Fruit fly (Drosophila melanogaster) whole organism, adult: ENCODE results near the gene mtDNA-helicase.

ENCODE experiments used
- CG11617 ChIP-seq: fragments of 200-800 bp; sonication (Bioruptor generic); optimal IDR thresholded peaks from 2 replicates; lab custom pipeline; 2017; ENCODE audit warnings: mild to moderate bottlenecking, missing biosample characterization, missing genetic modification reagents, missing genetic modification characterization
- CG12768 ChIP-seq: fragments of 200-800 bp; sonication (Bioruptor generic); optimal IDR thresholded peaks from 2 replicates; lab custom pipeline; 2017; ENCODE audit warnings: missing biosample characterization, missing genetic modification characterization, mild to moderate bottlenecking, moderate library complexity, missing genetic modification reagents
- CG14711 ChIP-seq: fragments of 200-800 bp; sonication (Bioruptor generic); optimal IDR thresholded peaks from 2 replicates; lab custom pipeline; 2018; ENCODE audit warnings: missing biosample characterization, mild to moderate bottlenecking, missing genetic modification characterization, moderate library complexity
- CG1620 ChIP-seq: fragments of 200-800 bp; sonication (Bioruptor generic); optimal IDR thresholded peaks from 2 replicates; lab custom pipeline; 2016; ENCODE audit warnings: missing biosample characterization, missing genetic modification characterization
- CG33017 ChIP-seq: fragments of 200-800 bp; sonication (Bioruptor generic); optimal IDR thresholded peaks from 2 replicates; lab custom pipeline; 2018; ENCODE audit warnings: missing biosample characterization, mild to moderate bottlenecking, missing genetic modification characterization, moderate library complexity
- CG5204 ChIP-seq: fragments of 200-800 bp; sonication (Bioruptor generic); optimal IDR thresholded peaks from 2 replicates; lab custom pipeline; 2016; ENCODE audit warnings: missing biosample characterization, missing genetic modification characterization
- CG7045 ChIP-seq: fragments of 200-800 bp; sonication (Bioruptor generic); optimal IDR thresholded peaks from 2 replicates; lab custom pipeline; 2017; ENCODE audit warnings: missing biosample characterization, mild to moderate bottlenecking, missing genetic modification characterization
- CG7101 ChIP-seq: fragments of 200-800 bp; sonication (Bioruptor generic); optimal IDR thresholded peaks from 2 replicates; lab custom pipeline; 2018; ENCODE audit warnings: missing biosample characterization, mild to moderate bottlenecking, missing genetic modification characterization, moderate library complexity
- Clk ChIP-seq: fragments of 200-800 bp; sonication (Bioruptor generic); optimal IDR thresholded peaks from 2 replicates; lab custom pipeline; 2017; ENCODE audit warnings: missing biosample characterization, missing genetic modification characterization
- Crg-1 ChIP-seq: fragments of 200-800 bp; sonication (Bioruptor generic); optimal IDR thresholded peaks from 2 replicates; lab custom pipeline; 2016; ENCODE audit warnings: missing biosample characterization, missing genetic modification characterization
- Hr96 ChIP-seq: fragments of 200-800 bp; sonication (Bioruptor generic); optimal IDR thresholded peaks from 2 replicates; lab custom pipeline; 2016; ENCODE audit warnings: missing biosample characterization, missing genetic modification characterization
- Mnt ChIP-seq: fragments of 200-800 bp; sonication (Bioruptor generic); optimal IDR thresholded peaks from 2 replicates; lab custom pipeline; 2016; ENCODE audit warnings: missing biosample characterization, mild to moderate bottlenecking, missing genetic modification characterization
- bab1 ChIP-seq: fragments of 200-800 bp; sonication (Bioruptor generic); optimal IDR thresholded peaks from 3 replicates; lab custom pipeline; 2019; ENCODE audit warnings: missing biosample characterization, mild to moderate bottlenecking, missing genetic modification characterization, moderate library complexity
- cic ChIP-seq: fragments of 200-800 bp; sonication (Bioruptor generic); optimal IDR thresholded peaks from 2 replicates; lab custom pipeline; 2017; ENCODE audit warnings: missing biosample characterization, mild to moderate bottlenecking, missing genetic modification characterization, moderate library complexity
- cnc ChIP-seq, 2 experiments: fragments of >200 bp; optimal IDR thresholded peaks; 2 replicates each; lab custom pipeline; 2017
- kay ChIP-seq: fragments of 200-800 bp; sonication (Bioruptor generic); peaks from one replicate; lab custom pipeline; 2016; ENCODE audit warnings: missing biosample characterization, missing genetic modification characterization, borderline replicate concordance
- ovo ChIP-seq: fragments of 200-800 bp; sonication (Bioruptor generic); optimal IDR thresholded peaks from 2 replicates; lab custom pipeline; 2016; ENCODE audit warnings: missing biosample characterization, missing genetic modification characterization
- pad ChIP-seq: fragments of 200-800 bp; sonication (Bioruptor generic); optimal IDR thresholded peaks from 3 replicates; lab custom pipeline; 2017; ENCODE audit warnings: missing biosample characterization, missing genetic modification characterization, mild to moderate bottlenecking, moderate library complexity, missing genetic modification reagents
- tj ChIP-seq: fragments of 200-800 bp; sonication (Bioruptor generic); optimal IDR thresholded peaks from 3 replicates; lab custom pipeline; 2017; ENCODE audit warnings: missing biosample characterization, mild to moderate bottlenecking, missing genetic modification characterization, moderate library complexity
- toe ChIP-seq: fragments of 200-800 bp; sonication (Bioruptor generic); optimal IDR thresholded peaks from 2 replicates; lab custom pipeline; 2016; ENCODE audit warnings: missing biosample characterization, missing genetic modification characterization

mtDNA-helicase gene

DNA sequence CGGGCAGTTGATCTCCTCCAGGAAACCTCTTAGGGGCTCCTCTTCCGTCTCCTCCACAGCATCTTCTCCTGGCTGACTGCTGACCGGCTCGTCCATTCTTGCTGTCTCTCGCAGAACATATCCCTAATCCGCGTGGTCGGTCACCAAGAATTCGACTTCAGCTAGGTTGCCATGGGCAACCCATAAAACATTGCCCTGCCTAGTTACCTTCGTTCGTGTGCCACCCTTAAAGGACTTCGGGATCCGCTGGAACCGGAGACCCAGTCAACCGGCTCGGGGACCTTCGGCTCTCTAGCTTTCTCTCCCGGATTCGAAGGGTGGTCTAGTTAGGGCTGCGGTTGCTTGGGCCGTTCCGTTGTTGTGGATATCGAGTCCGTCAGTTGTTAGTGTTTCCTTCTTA is 31.5 kb upstream of the mtDNA-helicase start, which contains the start of the genes TbCMF46 and CG42366:
Gene TbCMF46 (minus strand): TSS at position 101 of the 400 bp plus-strand sequence.
Gene CG42366 (plus strand): TSS at position 397 of the 400 bp plus-strand sequence.
- TF ChIP-seq CG11617 (GFP tag; lab: Kevin White, UChicago) (no peak), CG14711 (tag; lab: Kevin White, UChicago) (no peak), CG33017 (tag; lab: Kevin White, UChicago) (no peak), pad (GFP tag; lab: Kevin White, UChicago) (no peak), CG12768 (no peak), toe (GFP tag; lab: Kevin White, UChicago) (no peak), Crg-1 (GFP tag; lab: Kevin White, UChicago) (no peak), kay (GFP tag; lab: Kevin White, UChicago) (no peak), Hr96 (GFP tag; lab: Kevin White, UChicago) (no peak), cnc (optimal IDR thresholded peaks at IDR 0.05; lab: Kevin White, UChicago) (no peak), bab1 (no peak), Clk (GFP tag; lab: Kevin White, UChicago) (no peak), Mnt (GFP tag; lab: Kevin White, UChicago) (no peak), CG7045 (GFP tag; lab: Kevin White, UChicago) (no peak), ovo (GFP tag; lab: Kevin White, UChicago) (no peak), cic (GFP tag; lab: Kevin White, UChicago) (no peak), CG7101 (no peak)

DNA sequence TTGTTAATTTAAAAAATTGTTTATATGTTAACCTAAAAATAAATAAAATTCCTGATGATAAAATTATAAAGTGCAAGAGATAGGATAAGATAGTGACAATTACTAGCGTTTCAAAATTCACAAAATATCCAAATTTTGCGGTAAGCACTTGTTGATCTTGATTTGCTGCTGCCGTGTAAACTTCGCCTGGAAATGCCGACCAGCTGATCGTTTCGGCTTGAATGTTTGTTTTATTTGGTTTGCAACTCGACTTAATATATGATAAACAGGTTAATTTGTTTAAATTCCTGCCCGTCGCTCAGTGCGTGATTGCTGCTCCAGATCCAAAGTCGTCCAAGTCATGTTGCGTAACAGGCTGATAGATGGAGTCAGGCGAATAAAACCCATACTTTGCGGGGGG is 28.2 kb upstream of the mtDNA-helicase start, which contains the start of gene CG4592:
Gene CG4592 (plus strand): TSS at position 233 of the 400 bp plus-strand sequence.
- TF ChIP-seq Mnt (GFP tag; lab: Kevin White, UChicago) (peak; percentile 51), ovo (GFP tag; lab: Kevin White, UChicago) (no peak), CG1620 (GFP tag; lab: Kevin White, UChicago) (peak; percentile 12), pad (GFP tag; lab: Kevin White, UChicago) (peak; percentile 25), CG7045 (GFP tag; lab: Kevin White, UChicago) (peak; percentile 72), kay (GFP tag; lab: Kevin White, UChicago) (peak; percentile 88), tj (peak; percentile 56), CG33017 (tag; lab: Kevin White, UChicago) (peak; percentile 72), cic (GFP tag; lab: Kevin White, UChicago) (peak; percentile 24), CG14711 (tag; lab: Kevin White, UChicago) (peak; percentile 66), Crg-1 (GFP tag; lab: Kevin White, UChicago) (no peak), bab1 (peak; percentile 85), CG5204 (GFP tag; lab: Kevin White, UChicago) (peak; percentile 40), toe (GFP tag; lab: Kevin White, UChicago) (peak; percentile 67), Clk (GFP tag; lab: Kevin White, UChicago) (no peak), Hr96 (GFP tag; lab: Kevin White, UChicago) (peak; percentile 69), CG12768 (peak; percentile 82), CG11617 (GFP tag; lab: Kevin White, UChicago) (peak; percentile 79), cnc (optimal IDR thresholded peaks at IDR 0.05; lab: Kevin White, UChicago) (no peak), CG7101 (peak; percentile 78)

DNA sequence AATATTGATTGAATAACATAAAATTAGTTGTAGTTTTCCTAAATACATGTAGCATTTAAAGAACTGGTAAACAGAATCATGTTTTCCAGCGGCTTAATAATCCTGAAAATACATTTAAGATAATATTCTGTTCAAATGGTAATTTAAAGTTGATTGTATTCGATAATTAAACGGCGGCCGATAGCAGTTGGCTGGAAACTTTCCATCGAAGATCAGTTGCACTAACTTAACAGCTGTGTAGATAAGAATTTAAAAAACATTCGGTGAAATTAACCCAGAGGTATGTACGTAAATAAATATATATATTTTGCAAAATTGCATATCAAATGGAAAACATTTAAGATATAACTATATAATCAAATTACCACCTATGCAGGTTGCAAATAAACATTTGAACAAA is 26.7 kb upstream of the mtDNA-helicase start, which contains the start of gene CG4594:
Gene CG4594 (plus strand): TSS at position 212 of the 400 bp plus-strand sequence.
- TF ChIP-seq Clk (GFP tag; lab: Kevin White, UChicago), result no peak

DNA sequence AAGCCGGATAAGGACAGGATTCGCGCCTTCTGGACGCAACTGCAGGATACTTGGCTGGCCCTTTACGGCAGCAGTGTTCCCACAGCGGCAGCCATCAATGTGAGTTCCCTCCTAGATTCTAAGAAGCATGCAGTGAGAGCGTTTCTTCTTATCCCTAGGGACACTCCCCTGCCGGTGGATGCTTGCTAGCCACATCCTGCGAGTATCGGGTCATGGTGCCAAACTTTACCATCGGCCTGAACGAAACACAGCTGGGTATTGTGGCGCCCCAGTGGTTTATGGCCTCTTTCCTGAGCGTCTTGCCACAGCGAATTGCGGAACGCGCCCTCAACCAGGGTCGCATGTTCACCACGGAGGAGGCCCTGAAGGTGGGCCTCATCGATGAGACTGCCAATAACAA is 26.0 kb upstream of the mtDNA-helicase start:
- no peak for TF ChIP-seq cnc (optimal IDR thresholded peaks at IDR 0.05; lab: Kevin White, UChicago)
- no peak for TF ChIP-seq CG33017 (tag; lab: Kevin White, UChicago)
- TF ChIP-seq Mnt (GFP tag; lab: Kevin White, UChicago), result no peak
- TF ChIP-seq pad (GFP tag; lab: Kevin White, UChicago), result no peak
- TF ChIP-seq toe (GFP tag; lab: Kevin White, UChicago), result no peak
- TF ChIP-seq CG5204 (GFP tag; lab: Kevin White, UChicago), result no peak
- no peak for TF ChIP-seq kay (GFP tag; lab: Kevin White, UChicago)

DNA sequence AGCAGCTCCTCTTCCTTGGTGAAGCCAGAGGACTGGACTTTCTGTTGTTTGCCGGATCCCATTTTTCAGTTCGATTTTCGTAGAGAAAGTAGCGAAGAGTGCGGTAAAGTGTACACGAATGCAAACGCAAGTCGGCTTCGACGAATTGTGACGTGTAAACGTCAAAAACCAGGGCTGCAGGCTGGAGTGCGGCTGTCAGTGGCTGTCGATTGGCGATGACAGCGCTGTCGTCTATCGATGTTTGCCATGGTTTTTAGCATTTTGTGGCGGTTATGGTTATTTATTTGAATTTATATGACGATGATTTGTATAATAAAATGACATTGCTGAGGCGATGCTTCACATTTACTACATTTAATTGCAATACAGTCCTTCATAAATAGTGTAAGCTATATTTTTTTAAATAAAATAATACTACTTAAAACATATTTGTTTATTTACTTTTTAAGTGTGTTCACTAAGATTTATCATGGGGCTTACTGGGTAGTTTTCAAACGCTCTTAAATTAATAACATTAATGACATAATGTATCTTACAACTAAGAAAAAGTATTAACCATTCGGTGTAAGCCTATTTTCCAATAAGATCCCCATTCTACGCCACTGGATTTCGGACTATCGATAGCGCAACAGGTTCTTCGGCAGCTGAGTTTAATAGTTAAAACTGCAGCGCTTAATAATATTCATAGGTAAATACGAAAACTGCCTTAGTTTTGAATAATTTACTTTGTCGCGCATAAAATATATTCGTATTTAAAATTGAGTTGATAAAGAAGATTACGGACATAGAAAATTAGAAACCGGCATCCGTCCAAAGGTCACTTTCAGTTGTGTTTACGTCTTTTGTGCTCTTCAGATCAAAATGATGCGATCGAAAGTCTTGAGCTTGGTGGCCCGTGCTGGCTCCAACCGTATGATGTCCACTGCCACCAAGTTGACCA is 25.0 kb upstream of the mtDNA-helicase start, which contains the start of the genes CG5885 and CG4598:
Gene CG5885 (minus strand): TSS at position 311 of the 940 bp plus-strand sequence.
Gene CG4598 (plus strand): TSS at position 599 of the 940 bp plus-strand sequence.
- peak; percentile 68 for TF ChIP-seq CG7045 (GFP tag; lab: Kevin White, UChicago)
- TF ChIP-seq cic (GFP tag; lab: Kevin White, UChicago), result peak; percentile 33
- peak; percentile 45 for TF ChIP-seq bab1
- TF ChIP-seq CG12768, result peak; percentile 77
- peak; percentile 60 for TF ChIP-seq CG1620 (GFP tag; lab: Kevin White, UChicago)
- TF ChIP-seq Hr96 (GFP tag; lab: Kevin White, UChicago), result peak; percentile 62
- TF ChIP-seq ovo (GFP tag; lab: Kevin White, UChicago), result no peak
- TF ChIP-seq tj, result peak; percentile 46
- TF ChIP-seq CG14711 (tag; lab: Kevin White, UChicago), result peak; percentile 42
- peak; percentile 34 for TF ChIP-seq Crg-1 (GFP tag; lab: Kevin White, UChicago)
- no peak for TF ChIP-seq kay (GFP tag; lab: Kevin White, UChicago)
- peak; percentile 18 for TF ChIP-seq Mnt (GFP tag; lab: Kevin White, UChicago)
- TF ChIP-seq toe (GFP tag; lab: Kevin White, UChicago), result peak; percentile 76
- peak; percentile 77 for TF ChIP-seq CG33017 (tag; lab: Kevin White, UChicago)
- peak; percentile 70 for TF ChIP-seq CG7101
- peak; percentile 23 for TF ChIP-seq Clk (GFP tag; lab: Kevin White, UChicago)
- no peak for TF ChIP-seq cnc (optimal IDR thresholded peaks at IDR 0.05; lab: Kevin White, UChicago)
- TF ChIP-seq pad (GFP tag; lab: Kevin White, UChicago), result peak; percentile 23
- peak; percentile 63 for TF ChIP-seq CG5204 (GFP tag; lab: Kevin White, UChicago)
- peak; percentile 79 for TF ChIP-seq CG11617 (GFP tag; lab: Kevin White, UChicago)
